Worm (Caenorhabditis elegans) whole organism, L4 larva: ENCODE measurements around the gene scl-27.

Source experiments
- D1046.2 ChIP-seq: fragments of 200-800 bp; sonication (Bioruptor generic); IDR thresholded peaks from 2 replicates; pipeline ENCODE4 v1.3.6; 2022; ENCODE audit warnings: missing genetic modification characterization, missing compliant biosample characterization
- F37D6.2 ChIP-seq: sonication (generic microtip); optimal IDR thresholded peaks from 2 replicates; lab custom pipeline; 2016; ENCODE audit warnings: mild to moderate bottlenecking, missing genetic modification characterization, missing compliant biosample characterization
- F44E2.7 ChIP-seq: fragments of 200-800 bp; sonication (Bioruptor generic); IDR thresholded peaks from 2 replicates; pipeline ENCODE4 v2.1.2; 2022; ENCODE audit warnings: missing genetic modification characterization, missing compliant biosample characterization
- T20F7.1 ChIP-seq: fragments of 200-800 bp; sonication (Bioruptor generic); optimal IDR thresholded peaks from 2 replicates; lab custom pipeline; 2018; ENCODE audit warnings: mild to moderate bottlenecking, missing genetic modification characterization, missing compliant biosample characterization
- Y75B8A.6 ChIP-seq: fragments of 200-800 bp; sonication (Bioruptor generic); IDR thresholded peaks from 2 replicates; pipeline ENCODE4 v1.3.6; 2022; ENCODE audit warnings: missing genetic modification reagents, missing genetic modification characterization, missing compliant biosample characterization
- ZK546.5 ChIP-seq, 2 experiments: sonication (generic microtip); optimal IDR thresholded peaks; 2 replicates each; lab custom pipeline; 2017; ENCODE audit warnings: missing biosample characterization in 2 of 2, missing genetic modification characterization in 2 of 2
- aha-1 ChIP-seq: fragments of 150-350 bp; peaks from one replicate; lab custom pipeline; 2014; ENCODE audit warnings: missing biosample characterization, missing genetic modification characterization
- aly-2 ChIP-seq: sonication (generic microtip); optimal IDR thresholded peaks from 2 replicates; lab custom pipeline; 2018; ENCODE audit warnings: missing biosample characterization, missing genetic modification characterization
- arid-1 ChIP-seq: fragments of 200-800 bp; sonication (Bioruptor generic); conservative IDR thresholded peaks from 2 replicates; pipeline ENCODE4 v1.3.6; 2022; ENCODE audit warnings: missing genetic modification reagents, missing genetic modification characterization, missing compliant biosample characterization
- attf-4 ChIP-seq: sonication (generic microtip); optimal IDR thresholded peaks from 3 replicates; lab custom pipeline; 2017; ENCODE audit warnings: missing biosample characterization, missing genetic modification characterization
- ceh-82 ChIP-seq: sonication (generic microtip); optimal IDR thresholded peaks from 2 replicates; lab custom pipeline; 2017; ENCODE audit warnings: missing biosample characterization, missing genetic modification characterization
- daf-12 ChIP-seq: fragments of 150-350 bp; optimal IDR thresholded peaks from 2 replicates; lab custom pipeline; 2014; ENCODE audit warnings: missing biosample characterization, missing genetic modification reagents, missing genetic modification characterization
- daf-19 ChIP-seq: fragments of 200-800 bp; sonication (Bioruptor generic); conservative IDR thresholded peaks from 2 replicates; pipeline ENCODE4 v1.3.6; 2022; ENCODE audit warnings: missing genetic modification characterization, missing compliant biosample characterization
- daf-8 ChIP-seq: fragments of 200-800 bp; sonication (Bioruptor generic); IDR thresholded peaks from 2 replicates; pipeline ENCODE4 v1.3.6; 2022; ENCODE audit warnings: missing genetic modification characterization, missing compliant biosample characterization
- dmd-8 ChIP-seq: fragments of 200-800 bp; sonication (Bioruptor generic); IDR thresholded peaks from 2 replicates; pipeline ENCODE4 v1.3.6; 2022; ENCODE audit warnings: missing genetic modification characterization, missing compliant biosample characterization
- dmd-9 ChIP-seq: fragments of 200-800 bp; sonication (Bioruptor generic); IDR thresholded peaks from 2 replicates; pipeline ENCODE4 v1.3.6; 2022; ENCODE audit warnings: missing genetic modification reagents, missing genetic modification characterization, missing compliant biosample characterization
- dpl-1 ChIP-seq: fragments of 150-350 bp; optimal IDR thresholded peaks from 2 replicates; lab custom pipeline; 2014; ENCODE audit warnings: missing biosample characterization, missing genetic modification reagents, missing genetic modification characterization
- duxl-1 ChIP-seq: sonication (generic microtip); optimal IDR thresholded peaks from 2 replicates; lab custom pipeline; 2016; ENCODE audit warnings: mild to moderate bottlenecking, missing genetic modification characterization, moderate library complexity, missing compliant biosample characterization; ENCODE audit not compliant: poor library complexity
- fos-1 ChIP-seq: fragments of 150-350 bp; optimal IDR thresholded peaks from 2 replicates; lab custom pipeline; 2014; ENCODE audit warnings: missing biosample characterization, missing genetic modification characterization
- gei-8 ChIP-seq: fragments of 200-800 bp; sonication (Bioruptor generic); optimal IDR thresholded peaks from 2 replicates; lab custom pipeline; 2018; ENCODE audit warnings: mild to moderate bottlenecking, missing genetic modification characterization, missing compliant biosample characterization
- hif-1 ChIP-seq, 2 experiments: sonication (generic microtip); optimal IDR thresholded peaks; 2 replicates each; lab custom pipeline; 2016 to 2017; ENCODE audit warnings: missing compliant biosample characterization in 2 of 2, missing genetic modification characterization in 2 of 2, missing genetic modification reagents in 2 of 2, missing genotype in 2 of 2, mild to moderate bottlenecking in 1 of 2
- hlh-30 ChIP-seq: sonication (generic microtip); optimal IDR thresholded peaks from 2 replicates; lab custom pipeline; 2017; ENCODE audit warnings: antibody characterized with exemption, mild to moderate bottlenecking, missing genetic modification characterization, missing compliant biosample characterization; ENCODE audit not compliant: insufficient read depth
- jun-1 ChIP-seq: fragments of 150-350 bp; optimal IDR thresholded peaks from 2 replicates; lab custom pipeline; 2014; ENCODE audit warnings: missing biosample characterization, missing genetic modification reagents, missing genetic modification characterization
- lim-7 ChIP-seq: fragments of 200-800 bp; sonication (Bioruptor generic); IDR thresholded peaks from 2 replicates; pipeline ENCODE4 v1.3.6; 2022; ENCODE audit warnings: missing genetic modification characterization, missing compliant biosample characterization
- lin-15B ChIP-seq: fragments of 150-350 bp; sonication (generic microtip); optimal IDR thresholded peaks from 3 replicates; lab custom pipeline; 2014; ENCODE audit warnings: missing biosample characterization, missing genetic modification characterization
- lin-38 ChIP-seq: fragments of 200-800 bp; sonication (Bioruptor generic); IDR thresholded peaks from 2 replicates; pipeline ENCODE4 v1.3.6; 2022; ENCODE audit warnings: missing genetic modification reagents, missing genetic modification characterization, missing compliant biosample characterization
- lsy-2 ChIP-seq, 2 experiments: fragments of 150-350 bp in 1 of 2; sonication (generic microtip) in 1 of 2; optimal IDR thresholded peaks; 2 replicates each; lab custom pipeline; 2014 to 2017; ENCODE audit warnings: missing biosample characterization in 2 of 2, missing genetic modification characterization in 2 of 2
- madf-9 ChIP-seq: fragments of 200-800 bp; sonication (Bioruptor generic); conservative IDR thresholded peaks from 2 replicates; pipeline ENCODE4 v1.3.6; 2022; ENCODE audit warnings: missing genetic modification reagents, missing genetic modification characterization, missing compliant biosample characterization
- nhr-102 ChIP-seq: sonication (generic microtip); optimal IDR thresholded peaks from 2 replicates; lab custom pipeline; 2016; ENCODE audit warnings: mild to moderate bottlenecking, missing genetic modification characterization, moderate library complexity, missing compliant biosample characterization
- nhr-25 ChIP-seq: sonication (generic microtip); optimal IDR thresholded peaks from 2 replicates; lab custom pipeline; 2017; ENCODE audit warnings: missing genetic modification characterization, mild to moderate bottlenecking, missing compliant biosample characterization, antibody characterized with exemption, moderate library complexity, borderline replicate concordance; ENCODE audit not compliant: insufficient read depth
- nhr-28 ChIP-seq: fragments of 150-350 bp; optimal IDR thresholded peaks from 2 replicates; lab custom pipeline; 2014; ENCODE audit warnings: missing biosample characterization, missing genetic modification characterization
- nhr-42 ChIP-seq: fragments of 200-800 bp; sonication (Bioruptor generic); IDR thresholded peaks from 2 replicates; pipeline ENCODE4 v1.3.6; 2022; ENCODE audit warnings: missing genetic modification characterization, missing compliant biosample characterization
- nhr-6 ChIP-seq: fragments of 150-350 bp; optimal IDR thresholded peaks from 2 replicates; lab custom pipeline; 2014; ENCODE audit warnings: missing biosample characterization, missing genetic modification characterization
- sdz-12 ChIP-seq: fragments of 200-800 bp; sonication (Bioruptor generic); optimal IDR thresholded peaks from 2 replicates; lab custom pipeline; 2018; ENCODE audit warnings: mild to moderate bottlenecking, missing genetic modification characterization, missing compliant biosample characterization
- set-16 ChIP-seq: fragments of 200-800 bp; sonication (Bioruptor generic); IDR thresholded peaks from 2 replicates; pipeline ENCODE4 v1.3.6; 2022; ENCODE audit warnings: missing genetic modification reagents, missing genetic modification characterization, missing compliant biosample characterization
- snpc-1.2 ChIP-seq: fragments of 200-800 bp; sonication (Bioruptor generic); IDR thresholded peaks from 2 replicates; pipeline ENCODE4 v1.3.6; 2022; ENCODE audit warnings: missing genetic modification reagents, missing genetic modification characterization, missing compliant biosample characterization
- snpc-4 ChIP-seq: fragments of 150-350 bp; optimal IDR thresholded peaks from 2 replicates; lab custom pipeline; 2014; ENCODE audit warnings: missing biosample characterization, missing genetic modification characterization
- unc-130 ChIP-seq: sonication (generic microtip); optimal IDR thresholded peaks from 2 replicates; lab custom pipeline; 2016; ENCODE audit warnings: missing genetic modification reagents, missing genetic modification characterization, missing compliant biosample characterization
- unc-62 ChIP-seq, 3 experiments: fragments of 150-350 bp in 1 of 3; sonication (generic microtip); optimal IDR thresholded peaks in 2 of 3; peaks in 1 of 3; 1 replicate in 1 of 3; 2 replicates in 2 of 3; lab custom pipeline; 2014 to 2017; ENCODE audit warnings: missing biosample characterization in 3 of 3, missing genetic modification characterization in 3 of 3, missing genetic modification reagents in 3 of 3, missing genotype in 1 of 3
- zag-1 ChIP-seq: fragments of 150-350 bp; optimal IDR thresholded peaks from 2 replicates; lab custom pipeline; 2014; ENCODE audit warnings: missing biosample characterization, missing genetic modification characterization
- zfp-3 ChIP-seq: fragments of 200-800 bp; sonication (Bioruptor generic); conservative IDR thresholded peaks from 2 replicates; pipeline ENCODE4 v1.3.6; 2022; ENCODE audit warnings: missing genetic modification reagents, missing genetic modification characterization, missing compliant biosample characterization
- zip-2 ChIP-seq: fragments of 150-350 bp; optimal IDR thresholded peaks from 2 replicates; lab custom pipeline; 2014; ENCODE audit warnings: missing biosample characterization, missing genetic modification characterization

Gene scl-27

DNA sequence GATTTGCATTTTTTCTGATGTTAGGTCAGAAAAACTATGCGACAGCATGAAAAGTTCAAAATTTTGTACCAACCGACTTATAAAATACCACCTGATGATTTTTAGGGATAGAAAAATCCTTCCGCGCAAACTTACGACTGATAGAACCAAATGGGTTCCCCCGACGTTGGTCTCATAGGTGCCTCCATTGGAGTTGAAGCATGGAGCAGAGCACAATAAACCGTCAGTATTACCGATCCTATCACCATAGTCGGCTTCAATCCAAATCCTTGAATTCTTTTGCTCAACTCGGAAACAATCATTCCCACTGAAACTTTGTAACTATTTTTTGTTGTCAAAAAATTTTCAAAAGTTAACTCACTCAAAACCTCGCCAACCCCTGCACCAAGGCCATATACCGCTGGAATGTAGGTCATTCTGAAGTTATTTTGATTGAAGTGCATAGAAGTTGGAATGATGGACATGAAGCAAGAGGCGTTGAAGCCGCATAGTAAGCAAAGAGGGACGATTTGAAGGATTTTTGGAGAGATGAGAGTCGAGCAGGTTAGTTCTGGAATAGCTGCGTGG lies 39.4 kb downstream of the scl-27 start:
- no peak for TF ChIP-seq dmd-8 (GFP tag; lab: Robert Waterston, UW)
- TF ChIP-seq aha-1 (tag; lab: Kevin White, UChicago): peak; percentile 92
- TF ChIP-seq unc-62 (GFP tag; optimal IDR thresholded peaks at IDR 0.05 in 1 of 2; lab: Kevin White, UChicago): peak in 1 of 2 experiments; percentile 90
- no peak for TF ChIP-seq unc-62 (tag; optimal IDR thresholded peaks at IDR 0.05; lab: Kevin White, UChicago)

DNA sequence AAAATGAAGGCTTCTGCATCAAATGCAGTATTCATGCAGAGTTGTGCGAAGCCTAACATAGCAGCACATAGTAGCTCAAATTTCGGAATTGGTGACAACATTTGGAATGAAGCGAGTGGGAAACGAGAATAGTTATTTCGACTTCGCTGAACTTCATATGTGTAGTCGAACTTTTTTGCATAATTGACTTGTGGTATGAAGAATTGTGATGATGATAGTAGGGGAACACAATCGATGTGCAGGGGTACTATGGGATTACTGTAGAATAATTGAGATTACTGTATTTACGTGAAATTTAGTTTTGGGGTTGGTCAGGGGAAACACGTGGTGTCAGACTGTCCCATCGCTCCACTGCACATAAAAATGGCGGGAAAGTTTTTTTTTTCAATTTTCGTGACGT lies 41.1 kb downstream of the scl-27 start, which contains the start of gene B0554.7:
Gene B0554.7, minus strand, starts transcription at position 101 of the 400 bp plus-strand sequence.
- peak; percentile 13 for TF ChIP-seq aha-1 (tag; lab: Kevin White, UChicago)
- TF ChIP-seq hif-1 (tag; optimal IDR thresholded peaks at IDR 0.05; lab: Kevin White, UChicago): no peak
- TF ChIP-seq, all 104 proteins: peak for 1

DNA sequence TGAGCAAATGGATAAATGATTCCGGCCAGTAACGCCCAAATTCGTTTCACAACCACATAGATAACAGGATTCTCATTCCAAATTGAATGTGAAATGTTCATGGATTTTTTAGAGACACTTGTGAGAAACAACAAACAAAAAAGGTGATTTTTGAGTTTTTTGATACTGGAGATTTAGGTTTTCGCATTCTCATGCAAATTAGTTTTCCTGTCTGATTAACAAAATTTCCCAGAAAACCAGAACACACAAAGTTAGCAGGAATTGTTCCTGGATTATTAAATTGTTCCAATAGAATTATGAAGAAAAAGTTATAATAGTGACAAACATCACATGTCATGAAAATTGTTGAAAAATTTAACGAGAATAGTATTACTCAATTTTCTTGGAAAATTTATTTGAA lies 43.4 kb downstream of the scl-27 start, which contains the start of gene srh-33:
Gene srh-33, minus strand, starts transcription at position 101 of the 400 bp plus-strand sequence.
- no peak for TF ChIP-seq nhr-28
- no peak for TF ChIP-seq lsy-2 (tag; optimal IDR thresholded peaks at IDR 0.05; lab: Kevin White, UChicago)
- TF ChIP-seq ZK546.5 (tag; optimal IDR thresholded peaks at IDR 0.05; lab: Kevin White, UChicago): no peak
- no peak for TF ChIP-seq set-16 (GFP tag; lab: Robert Waterston, UW)
- TF ChIP-seq attf-4 (tag; lab: Kevin White, UChicago): no peak
- TF ChIP-seq daf-19: no peak
- no peak for TF ChIP-seq ceh-82
- no peak for TF ChIP-seq nhr-42 (GFP tag; lab: Robert Waterston, UW)

DNA sequence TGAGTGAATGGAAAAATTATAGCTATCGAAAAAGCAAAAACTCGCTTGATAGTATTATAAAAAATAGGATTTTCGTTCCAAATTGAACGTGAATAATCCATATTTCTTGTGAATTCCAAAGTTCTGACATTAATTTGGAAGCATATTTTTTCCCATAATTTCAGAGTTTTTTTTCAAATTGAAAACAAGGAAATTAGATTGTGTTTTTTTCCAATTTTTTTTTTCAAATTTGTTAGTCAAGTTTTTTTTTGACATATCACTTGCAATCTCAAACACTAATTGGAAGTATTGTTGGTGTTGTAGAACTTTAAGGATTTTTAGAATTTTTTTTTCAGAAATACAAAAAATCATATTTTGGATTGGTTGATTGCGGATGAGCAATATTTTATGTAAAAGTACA lies 46.8 kb downstream of the scl-27 start, which contains the start of gene srh-34:
Gene srh-34, minus strand, starts transcription at position 101 of the 400 bp plus-strand sequence.
- TF ChIP-seq dpl-1 (no peak), unc-130 (GFP tag; lab: Kevin White, UChicago) (no peak), snpc-1.2 (GFP tag; lab: Robert Waterston, UW) (no peak), madf-9 (GFP tag; lab: Robert Waterston, UW) (no peak), lin-38 (GFP tag; lab: Robert Waterston, UW) (no peak), nhr-102 (no peak), dmd-9 (GFP tag; lab: Robert Waterston, UW) (no peak), aha-1 (tag; lab: Kevin White, UChicago) (no peak), Y75B8A.6 (no peak), sdz-12 (GFP tag; lab: Kevin White, UChicago) (no peak), D1046.2 (GFP tag; lab: Robert Waterston, UW) (no peak), nhr-42 (GFP tag; lab: Robert Waterston, UW) (no peak), hlh-30 (tag; lab: Kevin White, UChicago) (no peak), arid-1 (GFP tag; lab: Robert Waterston, UW) (no peak), snpc-4 (no peak), daf-12 (no peak), lim-7 (GFP tag; lab: Robert Waterston, UW) (no peak), T20F7.1 (no peak), zfp-3 (no peak), daf-8 (GFP tag; lab: Robert Waterston, UW) (no peak)

DNA sequence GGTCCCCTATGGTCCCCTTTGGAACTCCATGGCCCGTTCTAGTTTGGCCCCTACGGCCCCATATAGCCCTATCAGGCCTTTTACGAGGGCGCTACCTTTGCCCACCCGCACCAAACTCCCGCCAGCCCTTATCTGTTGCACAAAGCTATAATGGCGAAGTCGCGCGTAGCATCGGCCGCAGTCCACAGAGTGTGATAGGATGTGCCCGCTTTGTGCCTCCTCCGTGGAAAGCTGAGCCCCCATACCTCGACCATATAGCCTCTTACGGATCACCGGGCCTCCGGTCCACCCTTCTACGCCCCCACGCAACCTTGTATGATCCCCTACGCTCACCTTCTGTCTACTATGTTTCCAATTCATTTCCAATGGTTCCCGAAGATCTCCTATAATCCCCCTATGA lies 47.2 kb downstream of the scl-27 start:
- peak; percentile 58 for TF ChIP-seq set-16 (GFP tag; lab: Robert Waterston, UW)
- no peak for TF ChIP-seq gei-8 (GFP tag; lab: Kevin White, UChicago)
- TF ChIP-seq nhr-6: no peak
- TF ChIP-seq F37D6.2 (tag; lab: Kevin White, UChicago): no peak
- no peak for TF ChIP-seq aly-2
- TF ChIP-seq duxl-1 (tag; lab: Kevin White, UChicago): no peak
- no peak for TF ChIP-seq zag-1
- TF ChIP-seq zip-2 (tag; lab: Kevin White, UChicago): no peak
- TF ChIP-seq lin-15B (tag; lab: Kevin White, UChicago): no peak
- no peak for TF ChIP-seq fos-1 (tag; lab: Kevin White, UChicago)
- TF ChIP-seq jun-1: no peak
- no peak for TF ChIP-seq nhr-25 (tag; lab: Kevin White, UChicago)
- peak in 1 of 2 experiments; percentile 27 for TF ChIP-seq unc-62 (GFP tag; optimal IDR thresholded peaks at IDR 0.05 in 1 of 2; lab: Kevin White, UChicago)
- no peak for TF ChIP-seq unc-62 (tag; optimal IDR thresholded peaks at IDR 0.05; lab: Kevin White, UChicago)
- no peak for TF ChIP-seq dpl-1
- no peak for TF ChIP-seq hif-1 (tag; optimal IDR thresholded peaks at IDR 0.05; lab: Kevin White, UChicago)
- no peak for TF ChIP-seq madf-9 (GFP tag; lab: Robert Waterston, UW)
- TF ChIP-seq aha-1 (tag; lab: Kevin White, UChicago): no peak
- 0 out of 2 replicates have a peak, but pooled peaks have one; percentile 9 for TF ChIP-seq F44E2.7
